Fruit fly (Drosophila melanogaster) whole organism, adult: ENCODE measurements around the gene spoon.
A peak's percentile ranks its signal among the peaks of the same experiment; 100 is the strongest.

ENCODE experiments used
- CG1620 ChIP-seq: fragments of 200-800 bp; sonication (Bioruptor generic); optimal IDR thresholded peaks from 2 replicates; lab custom pipeline; 2016; ENCODE audit warnings: missing biosample characterization, missing genetic modification characterization
- CG5204 ChIP-seq: fragments of 200-800 bp; sonication (Bioruptor generic); optimal IDR thresholded peaks from 2 replicates; lab custom pipeline; 2016; ENCODE audit warnings: missing biosample characterization, missing genetic modification characterization
- CG7045 ChIP-seq: fragments of 200-800 bp; sonication (Bioruptor generic); optimal IDR thresholded peaks from 2 replicates; lab custom pipeline; 2017; ENCODE audit warnings: missing biosample characterization, mild to moderate bottlenecking, missing genetic modification characterization
- Hr96 ChIP-seq: fragments of 200-800 bp; sonication (Bioruptor generic); optimal IDR thresholded peaks from 2 replicates; lab custom pipeline; 2016; ENCODE audit warnings: missing biosample characterization, missing genetic modification characterization
- cic ChIP-seq: fragments of 200-800 bp; sonication (Bioruptor generic); optimal IDR thresholded peaks from 2 replicates; lab custom pipeline; 2017; ENCODE audit warnings: missing biosample characterization, mild to moderate bottlenecking, missing genetic modification characterization, moderate library complexity
- kay ChIP-seq: fragments of 200-800 bp; sonication (Bioruptor generic); peaks from one replicate; lab custom pipeline; 2016; ENCODE audit warnings: missing biosample characterization, missing genetic modification characterization, borderline replicate concordance
- tj ChIP-seq: fragments of 200-800 bp; sonication (Bioruptor generic); optimal IDR thresholded peaks from 3 replicates; lab custom pipeline; 2017; ENCODE audit warnings: missing biosample characterization, mild to moderate bottlenecking, missing genetic modification characterization, moderate library complexity

DNA sequence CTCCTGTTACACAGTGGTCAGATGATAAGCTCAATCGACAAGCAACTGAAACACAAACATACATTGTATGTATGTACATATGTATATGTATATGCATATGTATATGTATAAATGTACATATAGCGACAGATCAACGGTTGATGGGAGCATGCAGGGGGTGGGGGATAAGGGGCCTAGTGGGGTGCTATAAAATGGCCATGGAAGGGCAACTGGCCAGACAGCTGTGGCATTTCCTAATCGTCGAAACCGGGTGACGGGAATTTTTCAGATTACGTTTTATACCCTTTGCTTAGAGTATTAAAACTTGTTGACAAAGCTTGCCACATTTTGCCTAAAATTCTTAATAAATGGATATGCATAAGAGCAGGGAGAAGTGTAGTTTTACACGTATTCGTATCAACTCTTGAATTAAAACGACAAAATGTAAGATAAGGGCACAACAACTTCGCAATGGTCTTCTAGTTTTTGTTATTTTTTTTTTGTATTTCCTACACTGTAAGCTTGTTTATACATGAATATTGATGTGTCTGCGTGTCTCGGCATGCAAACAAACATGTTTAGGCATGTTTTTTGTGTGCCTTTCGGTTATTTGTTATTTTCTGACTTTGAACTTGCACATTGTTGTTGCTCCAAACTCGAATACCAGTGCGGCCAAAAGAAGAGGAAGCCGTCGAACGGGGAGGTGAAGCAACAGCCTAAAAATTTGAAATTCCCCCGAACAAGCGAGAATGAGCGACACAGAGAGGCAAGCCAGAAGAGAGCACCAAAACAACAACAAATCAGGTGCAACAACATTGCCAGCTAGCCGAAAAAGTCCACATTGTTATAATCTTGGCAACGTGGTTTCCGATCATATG, 1.4 kb downstream of the spoon start:
- TF ChIP-seq tj (no peak), Hr96 (GFP tag; lab: Kevin White, UChicago) (no peak), cic (peak; percentile 25), kay (GFP tag; lab: Kevin White, UChicago) (no peak), CG1620 (GFP tag; lab: Kevin White, UChicago) (no peak), CG5204 (GFP tag; lab: Kevin White, UChicago) (no peak), CG7045 (GFP tag; lab: Kevin White, UChicago) (no peak)
